Worm (Caenorhabditis elegans): Measurements from ENCODE around the gene spe-36.

The spe-36 gene

ce11 chrIV:11593415-11594190, 1.5 kb upstream of the spe-36 start, which contains the start of gene F40F11.3 (continued):
- TF ChIP-seq ceh-79 (tag; optimal IDR thresholded peaks at IDR 0.05) (no peak), aptf-3 (GFP tag; IDR thresholded peaks at IDR 0.05) (no peak), cebp-1 (GFP tag; IDR thresholded peaks at IDR 0.05) (peak; percentile 7; the same call in 1 of the 2 replicates), cebp-1 (tag; optimal IDR thresholded peaks at IDR 0.05) (peak; percentile 77), athp-1 (tag; optimal IDR thresholded peaks at IDR 0.05) (peak; percentile 26), attf-6 (GFP tag; IDR thresholded peaks at IDR 0.05) (no peak), ets-4 (GFP tag; optimal IDR thresholded peaks at IDR 0.05) (peak; percentile 41), bed-1 (GFP tag; IDR thresholded peaks at IDR 0.05) (no peak), Y95B8A.8 (GFP tag; IDR thresholded peaks at IDR 0.05) (0 out of 2 replicates have a peak, but pooled peaks have one; percentile 14)

- TF ChIP-seq mcd-1 (GFP tag; IDR thresholded peaks at IDR 0.05) (peak; percentile 39; the same call in 1 of the 2 replicates), K11D2.4 (GFP tag; IDR thresholded peaks at IDR 0.05) (no peak), cebp-1 (GFP tag; IDR thresholded peaks at IDR 0.05) (no peak), cebp-1 (tag; optimal IDR thresholded peaks at IDR 0.05) (no peak), ama-1 (optimal IDR thresholded peaks at IDR 0.05) (no peak), ama-1 (GFP tag; optimal IDR thresholded peaks at IDR 0.05) (peak in 1 of 2 experiments; percentile 28), ekl-4 (GFP tag; IDR thresholded peaks at IDR 0.05) (no peak), lin-35 (GFP tag; optimal IDR thresholded peaks at IDR 0.05) (peak in 1 of 3 experiments; percentile 57), nfyb-1 (GFP tag; IDR thresholded peaks at IDR 0.05) (0 out of 2 replicates have a peak, but pooled peaks have one; percentile 27), ccch-3 (GFP tag; optimal IDR thresholded peaks at IDR 0.05) (no peak), madf-6 (GFP tag; IDR thresholded peaks at IDR 0.05) (peak; percentile 42; the same call in 1 of the 2 replicates), aptf-2 (GFP tag; conservative IDR thresholded peaks at IDR 0.05) (no peak), mxl-1 (tag; optimal IDR thresholded peaks at IDR 0.05) (no peak), lin-54 (GFP tag; optimal IDR thresholded peaks at IDR 0.05) (no peak), hmg-1.2 (GFP tag; IDR thresholded peaks at IDR 0.05) (no peak; the same call in 1 of the 2 replicates), D2030.7 (GFP tag; IDR thresholded peaks at IDR 0.05) (peak; percentile 47; the same call in 1 of the 2 replicates), F10E7.11 (tag; optimal IDR thresholded peaks at IDR 0.05) (no peak), tbx-9 (tag; optimal IDR thresholded peaks at IDR 0.05; ENCODE audit: borderline replicate concordance) (no peak), F23B12.7 (tag; optimal IDR thresholded peaks at IDR 0.05; ENCODE audit: insufficient read depth) (peak; percentile 27), C17E4.6 (GFP tag; IDR thresholded peaks at IDR 0.05) (no peak), nhr-120 (GFP tag; IDR thresholded peaks at IDR 0.05) (no peak), ZK185.1 (tag; optimal IDR thresholded peaks at IDR 0.05; ENCODE audit: poor library complexity, severe bottlenecking) (no peak), hsf-1 (GFP tag; IDR thresholded peaks at IDR 0.05) (no peak), sdz-38 (tag; optimal IDR thresholded peaks at IDR 0.05) (no peak), snpc-1.3 (tag; optimal IDR thresholded peaks at IDR 0.05; ENCODE audit: insufficient read depth) (peak; percentile 8)
Observed at ce11 chrIV:11592820-11593219, 755 bp upstream of the spe-36 start.

ce11 chrIV:11586484-11586883, 5.6 kb downstream of the spe-36 start:
- no peak for TF ChIP-seq T26A5.8 (tag; optimal IDR thresholded peaks at IDR 0.05)
- peak; percentile 0 for TF ChIP-seq repo-1 (tag; optimal IDR thresholded peaks at IDR 0.05)

ce11 chrIV:11584853-11585252, 7.2 kb downstream of the spe-36 start:
- TF ChIP-seq T26A5.8 (tag; optimal IDR thresholded peaks at IDR 0.05) = no peak
- no peak for TF ChIP-seq hlh-12 (tag; optimal IDR thresholded peaks at IDR 0.05)
- TF ChIP-seq dox-1 (GFP tag; IDR thresholded peaks at IDR 0.05) = peak; percentile 21; the same call in 1 of the 2 replicates
- TF ChIP-seq egl-44 (GFP tag; IDR thresholded peaks at IDR 0.05) = no peak
- TF ChIP-seq nhr-90 (tag; optimal IDR thresholded peaks at IDR 0.05) = no peak
- no peak for TF ChIP-seq chd-7 (tag; optimal IDR thresholded peaks at IDR 0.05)
- no peak for TF ChIP-seq attf-5 (GFP tag; optimal IDR thresholded peaks at IDR 0.05)
- TF ChIP-seq nhr-80 (tag; optimal IDR thresholded peaks at IDR 0.05) = peak; percentile 53
- no peak for TF ChIP-seq cebp-2 (GFP tag; IDR thresholded peaks at IDR 0.05)
- TF ChIP-seq ceh-40 (GFP tag; IDR thresholded peaks at IDR 0.05) = no peak
- 0 out of 2 replicates have a peak, but pooled peaks have one; percentile 21 for TF ChIP-seq attf-3 (GFP tag; conservative IDR thresholded peaks at IDR 0.05)
- TF ChIP-seq K11D2.4 (GFP tag; IDR thresholded peaks at IDR 0.05) = no peak
- TF ChIP-seq cebp-1 (GFP tag; IDR thresholded peaks at IDR 0.05) = no peak
- TF ChIP-seq cebp-1 (tag; optimal IDR thresholded peaks at IDR 0.05) = peak; percentile 52
- no peak for TF ChIP-seq F52B5.7 (tag; optimal IDR thresholded peaks at IDR 0.05)

Measured in whole organism, young adult.